Fruit fly (Drosophila melanogaster) whole organism, embryonic: ENCODE data around the gene Plap.

Source experiments
- CG10209 ChIP-seq: fragments of 200-800 bp; sonication (Bioruptor generic); optimal IDR thresholded peaks from 3 replicates; lab custom pipeline; 2017; ENCODE audit warnings: missing biosample characterization, mild to moderate bottlenecking, missing genetic modification characterization, missing genetic modification reagents
- CG11695 ChIP-seq: fragments of 200-800 bp; sonication (Bioruptor generic); IDR thresholded peaks from 3 replicates; pipeline ENCODE4 v1.3.6; 2022; ENCODE audit warnings: missing biosample characterization, missing genetic modification characterization
- CG13287 ChIP-seq: fragments of 200-800 bp; sonication (Bioruptor generic); IDR thresholded peaks from 2 replicates; pipeline ENCODE4 v1.3.6; 2022; ENCODE audit warnings: missing biosample characterization, missing genetic modification characterization; ENCODE audit not compliant: partially characterized antibody
- CG15479 ChIP-seq: fragments of 200-800 bp; sonication (Bioruptor generic); optimal IDR thresholded peaks from 3 replicates; lab custom pipeline; 2019; ENCODE audit warnings: missing biosample characterization, mild to moderate bottlenecking, missing genetic modification characterization, moderate library complexity
- CG1647 ChIP-seq: fragments of 200-800 bp; sonication (Bioruptor generic); optimal IDR thresholded peaks from 3 replicates; lab custom pipeline; 2016; ENCODE audit warnings: missing biosample characterization, missing genetic modification characterization
- CG16813 ChIP-seq: fragments of 200-800 bp; sonication (Bioruptor generic); IDR thresholded peaks from 3 replicates; pipeline ENCODE4 v1.3.6; 2022; ENCODE audit warnings: missing biosample characterization, missing genetic modification characterization; ENCODE audit not compliant: partially characterized antibody
- CG16863 ChIP-seq: fragments of 200-800 bp; sonication (Bioruptor generic); optimal IDR thresholded peaks from 3 replicates; lab custom pipeline; 2016; ENCODE audit warnings: missing biosample characterization, missing genetic modification characterization
- CG18476 ChIP-seq: fragments of 200-800 bp; sonication (Bioruptor generic); optimal IDR thresholded peaks from 2 replicates; lab custom pipeline; 2016; ENCODE audit warnings: missing biosample characterization, mild to moderate bottlenecking, missing genetic modification characterization
- CG18764 ChIP-seq: fragments of 200-800 bp; sonication (Bioruptor generic); optimal IDR thresholded peaks from 3 replicates; lab custom pipeline; 2016; ENCODE audit warnings: missing biosample characterization, missing genetic modification characterization
- CG2712 ChIP-seq: fragments of 200-800 bp; optimal IDR thresholded peaks from 3 replicates; lab custom pipeline; 2019; ENCODE audit warnings: missing biosample characterization, mild to moderate bottlenecking, missing genetic modification characterization, moderate library complexity
- CG4854 ChIP-seq: fragments of 200-800 bp; sonication (Bioruptor generic); optimal IDR thresholded peaks from 2 replicates; lab custom pipeline; 2016; ENCODE audit warnings: missing biosample characterization, missing genetic modification characterization, inconsistent platforms
- CG8924 ChIP-seq: fragments of 200-800 bp; optimal IDR thresholded peaks from 3 replicates; lab custom pipeline; 2019; ENCODE audit warnings: missing biosample characterization, mild to moderate bottlenecking, missing genetic modification characterization, moderate library complexity
- Dref ChIP-seq: fragments of 200-800 bp; sonication (Bioruptor generic); IDR thresholded peaks from 2 replicates; pipeline ENCODE4 v1.3.6; 2022; ENCODE audit warnings: missing biosample characterization, missing genetic modification characterization
- Elba2 ChIP-seq: fragments of 200-800 bp; sonication (Bioruptor generic); optimal IDR thresholded peaks from 3 replicates; lab custom pipeline; 2016; ENCODE audit warnings: missing biosample characterization, missing genetic modification characterization
- Fer1 ChIP-seq: fragments of 200-800 bp; sonication (Bioruptor generic); optimal IDR thresholded peaks from 2 replicates; lab custom pipeline; 2017; ENCODE audit warnings: missing biosample characterization, mild to moderate bottlenecking, missing genetic modification characterization
- GATAe ChIP-seq: fragments of 200-800 bp; sonication (Bioruptor generic); conservative IDR thresholded peaks from 2 replicates; pipeline ENCODE4 v1.3.6; 2022; ENCODE audit warnings: missing biosample characterization, missing genetic modification characterization
- Hey ChIP-seq: fragments of 200-800 bp; sonication (Bioruptor generic); optimal IDR thresholded peaks from 3 replicates; lab custom pipeline; 2018; ENCODE audit warnings: missing biosample characterization, mild to moderate bottlenecking, missing genetic modification characterization
- Hsf ChIP-seq: fragments of 200-800 bp; sonication (Bioruptor generic); optimal IDR thresholded peaks from 3 replicates; lab custom pipeline; 2016; ENCODE audit warnings: missing biosample characterization, missing genetic modification characterization
- Kr ChIP-seq: fragments of 200-800 bp; sonication (Bioruptor generic); optimal IDR thresholded peaks from 2 replicates; lab custom pipeline; 2017; ENCODE audit warnings: missing biosample characterization, mild to moderate bottlenecking, missing genetic modification characterization
- MBD-R2 ChIP-seq: fragments of 200-800 bp; sonication (Bioruptor generic); IDR thresholded peaks from 2 replicates; pipeline ENCODE4 v1.3.6; 2022; ENCODE audit warnings: missing biosample characterization, missing genetic modification characterization
- Myb ChIP-seq: fragments of 200-800 bp; sonication (Bioruptor generic); optimal IDR thresholded peaks from 2 replicates; lab custom pipeline; 2016; ENCODE audit warnings: missing biosample characterization, missing genetic modification characterization
- NFAT ChIP-seq: fragments of 200-800 bp; sonication (Bioruptor generic); IDR thresholded peaks from 2 replicates; pipeline ENCODE4 v1.3.6; 2022; ENCODE audit warnings: missing biosample characterization, missing genetic modification characterization
- Neu2 ChIP-seq: fragments of 200-800 bp; sonication (Bioruptor generic); optimal IDR thresholded peaks from 3 replicates; lab custom pipeline; 2016; ENCODE audit warnings: missing biosample characterization, missing genetic modification characterization, borderline replicate concordance
- Six4 ChIP-seq: fragments of 200-800 bp; sonication (Bioruptor generic); optimal IDR thresholded peaks from 2 replicates; lab custom pipeline; 2016; ENCODE audit warnings: missing biosample characterization, missing genetic modification characterization
- Sry-β ChIP-seq: fragments of 200-800 bp; sonication (Bioruptor generic); optimal IDR thresholded peaks from 2 replicates; lab custom pipeline; 2018; ENCODE audit warnings: missing biosample characterization, mild to moderate bottlenecking, missing genetic modification characterization, moderate library complexity
- Tbp ChIP-seq: fragments of >200 bp; optimal IDR thresholded peaks from 2 replicates; lab custom pipeline; 2018; ENCODE audit warnings: missing biosample characterization, missing genetic modification characterization
- Trl ChIP-seq, 3 experiments: fragments of >200 bp in 2 of 3; fragments of 200-800 bp in 1 of 3; sonication (Bioruptor generic) in 1 of 3; optimal IDR thresholded peaks; 2 replicates in 1 of 3; 3 replicates in 2 of 3; lab custom pipeline; 2016 to 2017; ENCODE audit warnings: missing biosample characterization in 1 of 3, missing genetic modification characterization in 1 of 3
- ap ChIP-seq: fragments of 200-800 bp; sonication (Bioruptor generic); IDR thresholded peaks from 2 replicates; pipeline ENCODE4 v1.3.6; 2022; ENCODE audit warnings: missing biosample characterization, missing genetic modification characterization
- ase ChIP-seq: fragments of 200-800 bp; sonication (Bioruptor generic); IDR thresholded peaks from 3 replicates; pipeline ENCODE4 v1.3.6; 2022; ENCODE audit warnings: missing biosample characterization, missing genetic modification characterization
- bcd ChIP-seq: fragments of 200-800 bp; sonication (Bioruptor generic); optimal IDR thresholded peaks from 2 replicates; lab custom pipeline; 2017; ENCODE audit warnings: missing biosample characterization, mild to moderate bottlenecking, missing genetic modification characterization
- br ChIP-seq: fragments of >200 bp; optimal IDR thresholded peaks from 2 replicates; lab custom pipeline; 2017
- dati ChIP-seq: fragments of 200-800 bp; sonication (Bioruptor generic); IDR thresholded peaks from 2 replicates; pipeline ENCODE4 v1.3.6; 2022; ENCODE audit warnings: missing biosample characterization, missing genetic modification characterization
- fd102C ChIP-seq: fragments of 200-800 bp; sonication (Bioruptor generic); optimal IDR thresholded peaks from 2 replicates; lab custom pipeline; 2018; ENCODE audit warnings: missing biosample characterization, mild to moderate bottlenecking, missing genetic modification characterization, moderate library complexity
- grau ChIP-seq: fragments of 200-800 bp; optimal IDR thresholded peaks from 3 replicates; lab custom pipeline; 2019; ENCODE audit warnings: missing biosample characterization, mild to moderate bottlenecking, missing genetic modification characterization, moderate library complexity
- gt ChIP-seq: fragments of 200-800 bp; sonication (Bioruptor generic); IDR thresholded peaks from 2 replicates; pipeline ENCODE4 v1.3.6; 2022; ENCODE audit warnings: missing biosample characterization, missing genetic modification characterization
- hth ChIP-seq: fragments of >200 bp; optimal IDR thresholded peaks from 2 replicates; lab custom pipeline; 2017; ENCODE audit warnings: inconsistent platforms
- lilli ChIP-seq: fragments of 200-800 bp; sonication (Bioruptor generic); optimal IDR thresholded peaks from 3 replicates; lab custom pipeline; 2016; ENCODE audit warnings: missing biosample characterization, missing genetic modification characterization
- maf-S ChIP-seq: fragments of 200-800 bp; sonication (Bioruptor generic); optimal IDR thresholded peaks from 2 replicates; lab custom pipeline; 2016; ENCODE audit warnings: missing biosample characterization, missing genetic modification characterization
- nerfin-2 ChIP-seq: fragments of 200-800 bp; sonication (Bioruptor generic); IDR thresholded peaks from 2 replicates; pipeline ENCODE4 v1.3.6; 2022; ENCODE audit warnings: missing biosample characterization, missing genetic modification characterization; ENCODE audit not compliant: partially characterized antibody
- p53 ChIP-seq: fragments of 200-800 bp; sonication (Bioruptor generic); optimal IDR thresholded peaks from 2 replicates; lab custom pipeline; 2016; ENCODE audit warnings: missing biosample characterization, missing genetic modification characterization
- pita ChIP-seq: fragments of 200-800 bp; sonication (Bioruptor generic); optimal IDR thresholded peaks from 2 replicates; lab custom pipeline; 2017; ENCODE audit warnings: missing biosample characterization, mild to moderate bottlenecking, missing genetic modification characterization
- prd ChIP-seq, 3 experiments: fragments of >200 bp in 2 of 3; fragments of 200-800 bp in 1 of 3; sonication (Bioruptor generic) in 1 of 3; optimal IDR thresholded peaks in 2 of 3; IDR thresholded peaks in 1 of 3; 2 replicates in 2 of 3; 3 replicates in 1 of 3; pipeline versions ENCODE4 v1.3.6 to Lab custom; 2017 to 2022; ENCODE audit warnings: missing biosample characterization in 1 of 3, missing genetic modification characterization in 1 of 3
- psq ChIP-seq: fragments of 200-800 bp; sonication (Bioruptor generic); optimal IDR thresholded peaks from 2 replicates; lab custom pipeline; 2017; ENCODE audit warnings: missing biosample characterization, missing genetic modification characterization
- seq ChIP-seq: fragments of 200-800 bp; sonication (Bioruptor generic); IDR thresholded peaks from 2 replicates; pipeline ENCODE4 v1.3.6; 2022; ENCODE audit warnings: missing biosample characterization, missing genetic modification characterization
- sima ChIP-seq: fragments of 200-800 bp; sonication (Bioruptor generic); optimal IDR thresholded peaks from 2 replicates; lab custom pipeline; 2016; ENCODE audit warnings: missing biosample characterization, missing genetic modification characterization
- slou ChIP-seq: fragments of 200-800 bp; sonication (Bioruptor generic); optimal IDR thresholded peaks from 3 replicates; lab custom pipeline; 2016; ENCODE audit warnings: missing biosample characterization, missing genetic modification characterization
- trh ChIP-seq: fragments of 200-800 bp; sonication (Bioruptor generic); optimal IDR thresholded peaks from 2 replicates; lab custom pipeline; 2016; ENCODE audit warnings: missing biosample characterization, missing genetic modification characterization
- ttk ChIP-seq: fragments of 200-800 bp; sonication (Bioruptor generic); IDR thresholded peaks from 2 replicates; pipeline ENCODE4 v2.1.2; 2022; ENCODE audit warnings: missing biosample characterization, missing genetic modification characterization
- vfl ChIP-seq: fragments of 200-800 bp; sonication (Bioruptor generic); optimal IDR thresholded peaks from 2 replicates; lab custom pipeline; 2016; ENCODE audit warnings: missing biosample characterization, missing genetic modification characterization
- zfh2 ChIP-seq: fragments of 200-800 bp; sonication (Bioruptor generic); optimal IDR thresholded peaks from 2 replicates; lab custom pipeline; 2016; ENCODE audit warnings: missing biosample characterization, missing genetic modification characterization

Gene Plap

DNA sequence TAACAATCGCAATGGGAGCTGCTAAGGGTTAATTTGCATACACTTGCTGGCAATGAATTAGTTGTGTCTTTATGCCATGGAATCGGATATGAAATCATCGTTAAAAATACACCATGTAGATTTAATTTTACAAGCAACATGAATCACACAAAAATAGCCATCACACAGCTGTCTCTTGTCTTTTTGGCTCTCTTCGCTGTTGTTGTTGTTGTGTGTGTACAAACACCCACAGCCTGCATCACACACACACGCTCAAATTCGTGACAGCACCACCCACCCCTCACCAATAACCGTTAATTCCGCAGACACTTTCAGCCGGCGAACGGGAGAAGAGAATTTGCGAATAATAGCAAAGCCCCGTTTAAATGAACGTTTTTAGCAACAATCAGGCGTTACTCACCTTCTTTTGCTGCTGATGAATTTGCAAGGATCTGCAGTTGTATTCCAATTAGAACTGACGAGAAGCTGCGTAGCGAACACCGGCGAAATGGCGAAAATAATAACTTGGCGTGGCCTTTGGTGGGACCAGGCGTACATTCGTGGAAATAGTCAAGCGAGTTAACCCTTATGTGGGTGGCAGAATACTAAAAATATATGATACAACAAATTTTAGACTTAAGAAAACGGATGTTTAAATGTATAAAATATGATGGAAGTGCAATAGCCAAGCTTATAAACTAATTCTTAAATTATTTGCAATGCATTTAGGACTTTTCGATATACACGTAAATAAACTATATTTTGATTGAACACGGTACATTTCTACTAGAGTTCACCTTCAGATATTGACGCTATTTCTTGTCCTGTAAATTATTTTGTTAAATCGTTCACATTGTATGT, 12.3 kb downstream of the Plap start, which contains the start of gene capt (continued):
- TF ChIP-seq Trl (optimal IDR thresholded peaks at IDR 0.05; lab: Kevin White, UChicago): peak in 1 of 2 experiments; percentile 30
- TF ChIP-seq Trl (GFP tag; optimal IDR thresholded peaks at IDR 0.05; lab: Kevin White, UChicago): no peak
- TF ChIP-seq grau (tag; lab: Kevin White, UChicago): peak; percentile 39
- no peak for TF ChIP-seq Kr
- no peak for TF ChIP-seq ttk (GFP tag; lab: Robert Waterston, UW)
- peak; percentile 10 for TF ChIP-seq Myb
- TF ChIP-seq Neu2 (GFP tag; lab: Kevin White, UChicago): no peak
- no peak for TF ChIP-seq pita
- TF ChIP-seq slou (GFP tag; lab: Kevin White, UChicago): no peak
- TF ChIP-seq CG2712 (tag; lab: Kevin White, UChicago): peak; percentile 24
- TF ChIP-seq Sry-β (GFP tag; lab: Kevin White, UChicago): no peak
- no peak for TF ChIP-seq hth (lab: Kevin White, UChicago)
- no peak for TF ChIP-seq GATAe (GFP tag; lab: Robert Waterston, UW)
- TF ChIP-seq NFAT (GFP tag; lab: Robert Waterston, UW): peak; percentile 45; the same call in 1 of the 2 replicates
- no peak for TF ChIP-seq vfl
- peak; percentile 10 for TF ChIP-seq Fer1 (GFP tag; lab: Kevin White, UChicago)
- TF ChIP-seq CG8924 (tag; lab: Kevin White, UChicago): peak; percentile 35
- TF ChIP-seq Hsf (GFP tag; lab: Kevin White, UChicago): peak; percentile 62
- TF ChIP-seq maf-S (GFP tag; lab: Kevin White, UChicago): no peak
- no peak for TF ChIP-seq p53 (GFP tag; lab: Kevin White, UChicago)
- no peak for TF ChIP-seq Dref (GFP tag; lab: Robert Waterston, UW)
- TF ChIP-seq Tbp (GFP tag; lab: Kevin White, UChicago): no peak
- TF ChIP-seq ap: no peak
- no peak for TF ChIP-seq br (lab: Kevin White, UChicago)
- no peak for TF ChIP-seq gt (GFP tag; lab: Robert Waterston, UW)
- TF ChIP-seq MBD-R2 (GFP tag; lab: Robert Waterston, UW): peak; percentile 22; the same call in 1 of the 2 replicates
- peak; percentile 53 for TF ChIP-seq lilli (GFP tag; lab: Kevin White, UChicago)
- TF ChIP-seq CG1647: no peak
- no peak for TF ChIP-seq ase
- peak; percentile 79 for TF ChIP-seq Elba2 (GFP tag; lab: Kevin White, UChicago)
- TF ChIP-seq dati (GFP tag; lab: Robert Waterston, UW): no peak
- peak; percentile 26 for TF ChIP-seq bcd (GFP tag; lab: Kevin White, UChicago)
- TF ChIP-seq sima (GFP tag; lab: Kevin White, UChicago): no peak
- TF ChIP-seq Six4: no peak
- no peak for TF ChIP-seq CG11695
- TF ChIP-seq CG10209 (GFP tag; lab: Kevin White, UChicago): peak; percentile 7
- no peak for TF ChIP-seq psq (GFP tag; lab: Kevin White, UChicago)
- TF ChIP-seq CG16813 (GFP tag; lab: Robert Waterston, UW): no peak
- no peak for TF ChIP-seq fd102C (GFP tag; lab: Kevin White, UChicago)
- TF ChIP-seq nerfin-2: no peak
- TF ChIP-seq CG16863 (GFP tag; lab: Kevin White, UChicago): peak; percentile 12
- no peak for TF ChIP-seq seq (GFP tag; lab: Robert Waterston, UW)
- TF ChIP-seq CG15479 (GFP tag; lab: Kevin White, UChicago): peak; percentile 38
- TF ChIP-seq CG13287: peak; percentile 19; the same call in 1 of the 2 replicates
- TF ChIP-seq CG4854 (GFP tag; lab: Kevin White, UChicago): no peak
- no peak for TF ChIP-seq trh
- peak; percentile 42 for TF ChIP-seq zfh2 (GFP tag; lab: Kevin White, UChicago)
- TF ChIP-seq CG18476 (GFP tag; lab: Kevin White, UChicago): no peak
- TF ChIP-seq Hey (tag; lab: Kevin White, UChicago): no peak
- no peak for TF ChIP-seq CG18764 (GFP tag; lab: Kevin White, UChicago)
- no peak for TF ChIP-seq prd (optimal IDR thresholded peaks at IDR 0.05; lab: Kevin White, UChicago)
- peak; percentile 56; the same call in 2 of the 3 replicates for TF ChIP-seq prd (GFP tag; IDR thresholded peaks at IDR 0.05; lab: Robert Waterston, UW)
